Worm (Caenorhabditis elegans) whole organism, L2 larva: ENCODE results near the gene lgc-10.

Experiments
- F13H6.1 ChIP-seq: sonication (generic microtip); optimal IDR thresholded peaks from 2 replicates; lab custom pipeline; 2016; ENCODE audit warnings: missing genetic modification characterization, missing compliant biosample characterization
- R02D3.7 ChIP-seq: fragments of 150-350 bp; optimal IDR thresholded peaks from 2 replicates; lab custom pipeline; 2014; ENCODE audit warnings: missing biosample characterization, missing genetic modification characterization
- Y55F3AM.14 ChIP-seq: fragments of 200-800 bp; sonication (Bioruptor generic); optimal IDR thresholded peaks from 2 replicates; lab custom pipeline; 2018; ENCODE audit warnings: mild to moderate bottlenecking, missing genetic modification characterization, missing compliant biosample characterization
- alr-1 ChIP-seq: fragments of 150-350 bp; optimal IDR thresholded peaks from 2 replicates; lab custom pipeline; 2014; ENCODE audit warnings: missing biosample characterization, missing genetic modification characterization
- ceh-16 ChIP-seq: fragments of 150-350 bp; optimal IDR thresholded peaks from 2 replicates; lab custom pipeline; 2014; ENCODE audit warnings: missing biosample characterization, missing genetic modification characterization
- crh-2 ChIP-seq: sonication (generic microtip); optimal IDR thresholded peaks from 2 replicates; lab custom pipeline; 2017; ENCODE audit warnings: missing biosample characterization, missing genetic modification characterization
- dmd-4 ChIP-seq: sonication (generic microtip); optimal IDR thresholded peaks from 2 replicates; lab custom pipeline; 2017; ENCODE audit warnings: missing biosample characterization, missing genetic modification characterization
- egl-27 ChIP-seq: sonication (generic microtip); optimal IDR thresholded peaks from 3 replicates; lab custom pipeline; 2017; ENCODE audit warnings: missing biosample characterization, missing genetic modification reagents, missing genetic modification characterization
- elt-3 ChIP-seq: sonication (generic microtip); optimal IDR thresholded peaks from 2 replicates; lab custom pipeline; 2017; ENCODE audit warnings: missing biosample characterization, missing genetic modification characterization
- fos-1 ChIP-seq: fragments of 150-350 bp; optimal IDR thresholded peaks from 2 replicates; lab custom pipeline; 2014; ENCODE audit warnings: missing biosample characterization, missing genetic modification characterization
- gmeb-1 ChIP-seq: fragments of 150-350 bp; optimal IDR thresholded peaks from 2 replicates; lab custom pipeline; 2014; ENCODE audit warnings: missing biosample characterization, missing genetic modification characterization
- lin-11 ChIP-seq: fragments of 150-350 bp; sonication (generic microtip); optimal IDR thresholded peaks from 2 replicates; lab custom pipeline; 2014; ENCODE audit warnings: missing biosample characterization, missing genetic modification characterization, inconsistent platforms, mixed read lengths
- lin-39 ChIP-seq: fragments of 150-350 bp; optimal IDR thresholded peaks from 2 replicates; lab custom pipeline; 2014; ENCODE audit warnings: missing biosample characterization, missing genetic modification reagents, missing genetic modification characterization
- mab-5 ChIP-seq: fragments of 150-350 bp; optimal IDR thresholded peaks from 2 replicates; lab custom pipeline; 2014; ENCODE audit warnings: missing biosample characterization, missing genetic modification characterization
- mbf-1 ChIP-seq: sonication (generic microtip); optimal IDR thresholded peaks from 2 replicates; lab custom pipeline; 2017; ENCODE audit warnings: missing biosample characterization, missing genetic modification characterization
- mdl-1 ChIP-seq, 2 experiments: fragments of 150-350 bp in 1 of 2; sonication (generic microtip) in 1 of 2; optimal IDR thresholded peaks; 2 replicates each; lab custom pipeline; 2017; ENCODE audit warnings: missing biosample characterization in 2 of 2, missing genetic modification characterization in 2 of 2
- nhr-10 ChIP-seq: sonication (generic microtip); optimal IDR thresholded peaks from 2 replicates; lab custom pipeline; 2017; ENCODE audit warnings: missing biosample characterization, missing genetic modification characterization
- nhr-11 ChIP-seq: fragments of 150-350 bp; optimal IDR thresholded peaks from 2 replicates; lab custom pipeline; 2014; ENCODE audit warnings: missing biosample characterization, missing genetic modification characterization
- nhr-12 ChIP-seq: fragments of 150-350 bp; optimal IDR thresholded peaks from 2 replicates; lab custom pipeline; 2014; ENCODE audit warnings: missing biosample characterization, missing genetic modification characterization
- nhr-129 ChIP-seq: fragments of 150-350 bp; optimal IDR thresholded peaks from 2 replicates; lab custom pipeline; 2014; ENCODE audit warnings: missing biosample characterization, missing genetic modification characterization
- nhr-21 ChIP-seq: fragments of 150-350 bp; optimal IDR thresholded peaks from 2 replicates; lab custom pipeline; 2014; ENCODE audit warnings: missing biosample characterization, missing genetic modification characterization
- nhr-23 ChIP-seq: fragments of 150-350 bp; optimal IDR thresholded peaks from 2 replicates; lab custom pipeline; 2014; ENCODE audit warnings: missing biosample characterization, missing genetic modification reagents, missing genetic modification characterization
- nhr-237 ChIP-seq: fragments of 150-350 bp; optimal IDR thresholded peaks from 2 replicates; lab custom pipeline; 2014; ENCODE audit warnings: missing biosample characterization, missing genetic modification characterization
- nhr-25 ChIP-seq: fragments of 150-350 bp; sonication (generic microtip); optimal IDR thresholded peaks from 3 replicates; lab custom pipeline; 2014; ENCODE audit warnings: missing biosample characterization, missing genetic modification characterization
- nhr-6 ChIP-seq: fragments of 150-350 bp; optimal IDR thresholded peaks from 2 replicates; lab custom pipeline; 2014; ENCODE audit warnings: missing biosample characterization, missing genetic modification characterization
- peb-1 ChIP-seq: fragments of 150-350 bp; optimal IDR thresholded peaks from 2 replicates; lab custom pipeline; 2014; ENCODE audit warnings: missing biosample characterization, missing genetic modification characterization
- sma-3 ChIP-seq: sonication (generic microtip); optimal IDR thresholded peaks from 2 replicates; lab custom pipeline; 2016; ENCODE audit warnings: missing genetic modification reagents, missing genetic modification characterization, missing compliant biosample characterization
- sma-9 ChIP-seq, 2 experiments: fragments of 150-350 bp in 1 of 2; sonication (generic microtip) in 1 of 2; optimal IDR thresholded peaks; 2 replicates each; lab custom pipeline; 2014 to 2016; ENCODE audit warnings: missing genetic modification characterization in 2 of 2, mild to moderate bottlenecking in 1 of 2, missing biosample characterization in 1 of 2, missing compliant biosample characterization in 1 of 2, missing genetic modification reagents in 1 of 2, moderate library complexity in 1 of 2
- unc-62 ChIP-seq: fragments of 150-350 bp; optimal IDR thresholded peaks from 2 replicates; lab custom pipeline; 2014; ENCODE audit warnings: missing biosample characterization, missing genetic modification reagents, missing genetic modification characterization
- zag-1 ChIP-seq: fragments of 150-350 bp; optimal IDR thresholded peaks from 2 replicates; lab custom pipeline; 2014; ENCODE audit warnings: missing biosample characterization, missing genetic modification characterization
- ztf-1 ChIP-seq: fragments of 200-800 bp; sonication (Bioruptor generic); conservative IDR thresholded peaks from 2 replicates; pipeline ENCODE4 v1.3.6; 2022; ENCODE audit warnings: missing genetic modification characterization, missing compliant biosample characterization
- ztf-11 ChIP-seq: sonication (generic microtip); optimal IDR thresholded peaks from 2 replicates; lab custom pipeline; 2017; ENCODE audit warnings: missing biosample characterization, missing genetic modification characterization
- ztf-4 ChIP-seq: fragments of 150-350 bp; optimal IDR thresholded peaks from 2 replicates; lab custom pipeline; 2014; ENCODE audit warnings: missing biosample characterization, missing genetic modification characterization

The lgc-10 gene

ce11 chrIV:6500433-6500832 is 43.1 kb upstream of the lgc-10 start:
- no peak for TF ChIP-seq ztf-1
- no peak for TF ChIP-seq gmeb-1 (tag; lab: Kevin White, UChicago)

ce11 chrIV:6496103-6496502 is 38.7 kb upstream of the lgc-10 start:
- TF ChIP-seq ceh-16 (tag; lab: Kevin White, UChicago) (peak; percentile 63), nhr-21 (no peak)

- no peak for TF ChIP-seq zag-1 (tag; lab: Kevin White, UChicago)
- TF ChIP-seq Y55F3AM.14 (GFP tag; lab: Kevin White, UChicago), result no peak
- no peak for TF ChIP-seq mbf-1 (tag; lab: Kevin White, UChicago)
- TF ChIP-seq ztf-1, result no peak
- TF ChIP-seq mab-5, result no peak
- no peak for TF ChIP-seq lin-39 (tag; lab: Kevin White, UChicago)
- TF ChIP-seq nhr-12, result no peak
- no peak for TF ChIP-seq lin-11 (tag; lab: Kevin White, UChicago)
- TF ChIP-seq egl-27 (tag; lab: Kevin White, UChicago), result no peak
- TF ChIP-seq ztf-11 (tag; lab: Kevin White, UChicago), result no peak
- no peak for TF ChIP-seq gmeb-1 (tag; lab: Kevin White, UChicago)
- TF ChIP-seq fos-1 (tag; lab: Kevin White, UChicago), result no peak
- TF ChIP-seq dmd-4 (tag; lab: Kevin White, UChicago), result no peak
- TF ChIP-seq crh-2 (tag; lab: Kevin White, UChicago), result no peak
- TF ChIP-seq nhr-23 (tag; lab: Kevin White, UChicago), result no peak
- no peak for TF ChIP-seq peb-1
- TF ChIP-seq R02D3.7 (tag; lab: Kevin White, UChicago), result no peak
- TF ChIP-seq F13H6.1 (tag; lab: Kevin White, UChicago), result no peak
Observed at ce11 chrIV:6493299-6493698, 35.9 kb upstream of the lgc-10 start, which contains the start of gene Y73B6BL.44. Y73B6BL.44 (plus strand) TSS chrIV:6493599.

- TF ChIP-seq elt-3 (tag; lab: Kevin White, UChicago) (no peak), F13H6.1 (tag; lab: Kevin White, UChicago) (no peak), nhr-129 (tag; lab: Kevin White, UChicago) (no peak), nhr-25 (tag; lab: Kevin White, UChicago) (peak; percentile 62), ceh-16 (tag; lab: Kevin White, UChicago) (peak; percentile 76), nhr-6 (no peak), nhr-237 (tag; lab: Kevin White, UChicago) (no peak), egl-27 (tag; lab: Kevin White, UChicago) (no peak), mbf-1 (tag; lab: Kevin White, UChicago) (no peak), mdl-1 (tag; optimal IDR thresholded peaks at IDR 0.05; lab: Kevin White, UChicago) (no peak), nhr-11 (no peak), sma-3 (no peak), nhr-10 (tag; lab: Kevin White, UChicago) (no peak)
Observed at ce11 chrIV:6491915-6492314, 34.5 kb upstream of the lgc-10 start.

ce11 chrIV:6487047-6487446 is 29.7 kb upstream of the lgc-10 start, which contains the start of gene Y73B6BL.37:
Y73B6BL.37 (plus strand) TSS chrIV:6487347.
- TF ChIP-seq gmeb-1 (tag; lab: Kevin White, UChicago), result no peak
- TF ChIP-seq ztf-4 (tag; lab: Kevin White, UChicago), result no peak
- TF ChIP-seq unc-62 (GFP tag; lab: Kevin White, UChicago), result no peak
- TF ChIP-seq R02D3.7 (tag; lab: Kevin White, UChicago), result no peak

- peak; percentile 55 for TF ChIP-seq sma-9 (GFP tag; optimal IDR thresholded peaks at IDR 0.05; lab: Kevin White, UChicago)
- no peak for TF ChIP-seq sma-9 (tag; optimal IDR thresholded peaks at IDR 0.05; lab: Kevin White, UChicago)
- peak; percentile 25 for TF ChIP-seq crh-2 (tag; lab: Kevin White, UChicago)
- peak; percentile 42 for TF ChIP-seq nhr-129 (tag; lab: Kevin White, UChicago)
- TF ChIP-seq alr-1 (tag; lab: Kevin White, UChicago), result no peak
- peak; percentile 56 for TF ChIP-seq fos-1 (tag; lab: Kevin White, UChicago)
- no peak for TF ChIP-seq nhr-23 (tag; lab: Kevin White, UChicago)
- TF ChIP-seq nhr-10 (tag; lab: Kevin White, UChicago), result no peak
- peak; percentile 34 for TF ChIP-seq gmeb-1 (tag; lab: Kevin White, UChicago)
- TF ChIP-seq sma-3, result peak; percentile 32
- TF ChIP-seq Y55F3AM.14 (GFP tag; lab: Kevin White, UChicago), result peak; percentile 28
- TF ChIP-seq, all 48 proteins: peak for 7
Observed at ce11 chrIV:6480978-6481377, 23.6 kb upstream of the lgc-10 start.
